Worm (Caenorhabditis elegans): Measurements from ENCODE around the gene ZK177.9.

ce11 chrII:5500470-5500869 lies 17.1 kb downstream of the ZK177.9 start, which contains the start of gene fzy-1:
- TF ChIP-seq pqm-1 (tag; optimal IDR thresholded peaks at IDR 0.05) (no peak), mdl-1 (tag; optimal IDR thresholded peaks at IDR 0.05) (no peak), aly-2 (tag; optimal IDR thresholded peaks at IDR 0.05) (no peak), alr-1 (tag; optimal IDR thresholded peaks at IDR 0.05; ENCODE audit: borderline replicate concordance) (no peak), zag-1 (tag; optimal IDR thresholded peaks at IDR 0.05) (no peak), snpc-4 (tag; optimal IDR thresholded peaks at IDR 0.05) (no peak), nhr-12 (tag; optimal IDR thresholded peaks at IDR 0.05) (no peak), elt-3 (tag; optimal IDR thresholded peaks at IDR 0.05) (no peak)
